Fruit fly (Drosophila melanogaster) whole organism, pupa: ENCODE results near the gene Hsp60D.

Source experiments
- CG10348 ChIP-seq: fragments of 200-800 bp; sonication (Bioruptor generic); IDR thresholded peaks from 2 replicates; pipeline ENCODE4 v1.3.6; 2022; ENCODE audit warnings: missing biosample characterization, missing genetic modification characterization
- CG12605 ChIP-seq: fragments of 200-800 bp; sonication (Bioruptor generic); IDR thresholded peaks from 2 replicates; pipeline ENCODE4 v1.3.6; 2022; ENCODE audit warnings: missing biosample characterization, missing genetic modification characterization
- CG13204 ChIP-seq: fragments of 200-800 bp; sonication (Bioruptor generic); optimal IDR thresholded peaks from 2 replicates; lab custom pipeline; 2018; ENCODE audit warnings: missing biosample characterization, mild to moderate bottlenecking, missing genetic modification characterization, moderate library complexity
- CG14655 ChIP-seq: fragments of 200-800 bp; sonication (Bioruptor generic); optimal IDR thresholded peaks from 3 replicates; lab custom pipeline; 2017; ENCODE audit warnings: mild to moderate bottlenecking, missing biosample characterization, missing genetic modification reagents, missing genetic modification characterization
- CG15710 ChIP-seq: fragments of 200-800 bp; sonication (Bioruptor generic); optimal IDR thresholded peaks from 2 replicates; lab custom pipeline; 2018; ENCODE audit warnings: missing biosample characterization, mild to moderate bottlenecking, missing genetic modification characterization, moderate library complexity
- CG17806 ChIP-seq: fragments of 200-800 bp; sonication (Bioruptor generic); optimal IDR thresholded peaks from 2 replicates; lab custom pipeline; 2018; ENCODE audit warnings: missing biosample characterization, mild to moderate bottlenecking, missing genetic modification characterization, moderate library complexity
- CG32121 ChIP-seq: fragments of 200-800 bp; sonication (Bioruptor generic); IDR thresholded peaks from 2 replicates; pipeline ENCODE4 v1.3.6; 2022; ENCODE audit warnings: missing biosample characterization, missing genetic modification characterization
- CG34367 ChIP-seq: fragments of 200-800 bp; sonication (Bioruptor generic); optimal IDR thresholded peaks from 2 replicates; lab custom pipeline; 2018; ENCODE audit warnings: missing biosample characterization, mild to moderate bottlenecking, missing genetic modification characterization
- CG4496 ChIP-seq: fragments of 200-800 bp; sonication (Bioruptor generic); IDR thresholded peaks from 3 replicates; pipeline ENCODE4 v1.3.6; 2022; ENCODE audit warnings: missing biosample characterization, missing genetic modification characterization
- CG8159 ChIP-seq: fragments of 200-800 bp; sonication (Bioruptor generic); optimal IDR thresholded peaks from 3 replicates; lab custom pipeline; 2018; ENCODE audit warnings: missing biosample characterization, mild to moderate bottlenecking, missing genetic modification characterization, moderate library complexity
- CG8301 ChIP-seq: fragments of 200-800 bp; sonication (Bioruptor generic); optimal IDR thresholded peaks from 2 replicates; lab custom pipeline; 2018; ENCODE audit warnings: missing biosample characterization, mild to moderate bottlenecking, missing genetic modification characterization
- CG9948 ChIP-seq: fragments of 200-800 bp; sonication (Bioruptor generic); optimal IDR thresholded peaks from 2 replicates; lab custom pipeline; 2018; ENCODE audit warnings: missing biosample characterization, mild to moderate bottlenecking, missing genetic modification characterization, moderate library complexity
- D1 ChIP-seq: fragments of 200-800 bp; sonication (Bioruptor generic); optimal IDR thresholded peaks from 2 replicates; lab custom pipeline; 2018; ENCODE audit warnings: missing biosample characterization, mild to moderate bottlenecking, missing genetic modification characterization, moderate library complexity
- EcR ChIP-seq: fragments of 200-800 bp; sonication (Bioruptor generic); optimal IDR thresholded peaks from 3 replicates; lab custom pipeline; 2019; ENCODE audit warnings: missing biosample characterization, missing genetic modification characterization, mild to moderate bottlenecking, moderate library complexity, missing genetic modification reagents
- Ets98B ChIP-seq: fragments of 200-800 bp; sonication (Bioruptor generic); IDR thresholded peaks from 2 replicates; pipeline ENCODE4 v1.3.6; 2022; ENCODE audit warnings: missing biosample characterization, missing genetic modification characterization
- Pif1A ChIP-seq: fragments of 200-800 bp; sonication (Bioruptor generic); optimal IDR thresholded peaks from 3 replicates; lab custom pipeline; 2016; ENCODE audit warnings: missing biosample characterization, missing genetic modification characterization
- Pif1B ChIP-seq: fragments of 200-800 bp; sonication (Bioruptor generic); optimal IDR thresholded peaks from 3 replicates; lab custom pipeline; 2016; ENCODE audit warnings: missing biosample characterization, missing genetic modification characterization
- Snoo ChIP-seq: fragments of 200-800 bp; sonication (Bioruptor generic); optimal IDR thresholded peaks from 3 replicates; lab custom pipeline; 2017; ENCODE audit warnings: missing biosample characterization, mild to moderate bottlenecking, missing genetic modification characterization, inconsistent platforms
- fd96Ca ChIP-seq: fragments of 200-800 bp; sonication (Bioruptor generic); IDR thresholded peaks from 3 replicates; pipeline ENCODE4 v1.3.6; 2022; ENCODE audit warnings: missing biosample characterization, missing genetic modification characterization
- gl ChIP-seq: fragments of 200-800 bp; sonication (Bioruptor generic); optimal IDR thresholded peaks from 2 replicates; lab custom pipeline; 2018; ENCODE audit warnings: missing biosample characterization, mild to moderate bottlenecking, missing genetic modification characterization
- rn ChIP-seq: fragments of 200-800 bp; sonication (Bioruptor generic); IDR thresholded peaks from 2 replicates; pipeline ENCODE4 v1.3.6; 2022; ENCODE audit warnings: missing biosample characterization, missing genetic modification characterization

The Hsp60D gene

DNA sequence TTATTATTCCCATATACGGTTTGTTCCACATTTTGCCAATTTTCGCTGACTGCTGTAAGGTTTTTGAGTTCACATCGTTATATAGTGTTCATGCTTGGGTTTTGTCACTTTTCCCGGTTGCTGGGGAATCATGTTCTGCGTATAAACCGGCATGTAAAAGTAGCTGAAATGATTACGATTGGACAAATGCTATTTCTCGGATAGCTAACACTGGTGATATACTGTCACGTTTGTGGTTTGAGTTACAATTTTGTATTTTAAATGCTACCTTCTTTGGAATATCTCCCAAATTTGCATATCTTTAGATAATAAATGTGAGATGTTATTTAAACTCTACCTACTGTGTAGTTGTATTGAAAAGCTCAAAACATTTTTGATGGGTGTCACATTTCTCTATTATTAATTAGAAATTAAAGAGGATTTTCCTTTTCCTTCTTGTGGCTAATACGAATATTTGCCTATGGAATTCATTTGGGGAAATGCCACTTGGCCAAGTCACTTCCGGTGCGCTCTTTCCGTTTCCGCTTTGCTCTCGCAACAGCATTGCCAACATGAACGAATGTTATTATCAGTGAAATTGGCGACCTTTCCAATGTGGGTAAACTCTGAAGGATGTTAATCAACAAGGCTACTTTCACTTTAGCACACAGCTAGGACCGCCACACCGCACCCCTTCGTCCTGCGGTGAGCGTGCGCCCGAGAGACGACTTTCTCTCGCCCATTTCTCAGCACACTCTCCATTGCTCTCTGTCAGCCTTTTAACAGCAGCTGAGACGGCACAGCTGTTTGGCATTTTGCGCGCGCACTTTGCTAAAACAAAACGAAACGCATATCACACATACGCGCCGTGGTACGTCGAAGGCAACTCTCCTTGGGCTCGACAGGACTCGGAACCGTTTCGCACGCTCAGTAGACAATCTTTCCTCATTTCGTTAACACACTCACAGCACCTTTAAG is 34.5 kb downstream of the Hsp60D start, which contains the start of the genes CG16956, CG42784 and CG43850:
Gene CG16956, minus strand, starts transcription at position 51 of the 957 bp plus-strand sequence.
Gene CG42784, plus strand, starts transcription at position 907 of the 957 bp plus-strand sequence.
Gene CG43850, plus strand, starts transcription at position 907 of the 957 bp plus-strand sequence.
- TF ChIP-seq rn (GFP tag; lab: Robert Waterston, UW) (no peak), CG13204 (GFP tag; lab: Kevin White, UChicago) (no peak), CG10348 (GFP tag; lab: Robert Waterston, UW) (no peak), Ets98B (GFP tag; lab: Robert Waterston, UW) (no peak), CG8301 (tag; lab: Kevin White, UChicago) (no peak), CG17806 (tag; lab: Kevin White, UChicago) (no peak), fd96Ca (GFP tag; lab: Robert Waterston, UW) (no peak), D1 (tag; lab: Kevin White, UChicago) (no peak), CG15710 (no peak), Pif1B (GFP tag; lab: Kevin White, UChicago) (no peak), CG14655 (peak; percentile 10), CG8159 (tag; lab: Kevin White, UChicago) (no peak), Snoo (tag; lab: Kevin White, UChicago) (no peak), CG12605 (GFP tag; lab: Robert Waterston, UW) (0 out of 2 replicates have a peak, but pooled peaks have one; percentile 12), CG9948 (no peak), CG34367 (tag; lab: Kevin White, UChicago) (no peak), CG4496 (GFP tag; lab: Robert Waterston, UW) (0 out of 3 replicates have a peak, but pooled peaks have one; percentile 13), gl (no peak), CG32121 (GFP tag; lab: Robert Waterston, UW) (no peak), EcR (GFP tag; lab: Kevin White, UChicago) (no peak), Pif1A (GFP tag; lab: Kevin White, UChicago) (peak; percentile 28)

DNA sequence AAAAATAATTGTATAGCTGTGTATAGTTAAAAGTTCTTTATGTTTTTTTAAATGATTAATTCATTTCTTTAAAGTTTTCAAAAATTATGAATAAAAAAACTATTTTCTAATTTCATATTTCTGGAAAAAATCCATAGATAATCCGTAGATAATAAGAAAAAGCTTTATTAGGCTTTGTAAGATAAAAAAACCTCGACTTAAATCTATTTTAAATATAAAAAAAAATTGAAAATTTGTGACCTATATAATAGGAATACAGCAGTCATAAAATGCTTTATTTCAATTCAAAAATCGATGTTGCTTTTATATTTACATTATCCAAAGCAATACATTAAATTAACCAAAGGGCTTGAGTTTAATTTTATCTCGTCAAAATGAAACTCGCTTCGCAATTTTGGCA is 37.1 kb downstream of the Hsp60D start, which contains the start of gene Flad2:
Gene Flad2, plus strand, starts transcription at position 301 of the 400 bp plus-strand sequence.
- TF ChIP-seq CG32121 (GFP tag; lab: Robert Waterston, UW) (no peak), Snoo (tag; lab: Kevin White, UChicago) (no peak), gl (no peak), CG14655 (no peak), CG34367 (tag; lab: Kevin White, UChicago) (no peak), Pif1A (GFP tag; lab: Kevin White, UChicago) (no peak), Pif1B (GFP tag; lab: Kevin White, UChicago) (no peak), D1 (tag; lab: Kevin White, UChicago) (no peak), CG12605 (GFP tag; lab: Robert Waterston, UW) (no peak), CG4496 (GFP tag; lab: Robert Waterston, UW) (no peak), rn (GFP tag; lab: Robert Waterston, UW) (no peak), CG8301 (tag; lab: Kevin White, UChicago) (no peak), Ets98B (GFP tag; lab: Robert Waterston, UW) (no peak)

DNA sequence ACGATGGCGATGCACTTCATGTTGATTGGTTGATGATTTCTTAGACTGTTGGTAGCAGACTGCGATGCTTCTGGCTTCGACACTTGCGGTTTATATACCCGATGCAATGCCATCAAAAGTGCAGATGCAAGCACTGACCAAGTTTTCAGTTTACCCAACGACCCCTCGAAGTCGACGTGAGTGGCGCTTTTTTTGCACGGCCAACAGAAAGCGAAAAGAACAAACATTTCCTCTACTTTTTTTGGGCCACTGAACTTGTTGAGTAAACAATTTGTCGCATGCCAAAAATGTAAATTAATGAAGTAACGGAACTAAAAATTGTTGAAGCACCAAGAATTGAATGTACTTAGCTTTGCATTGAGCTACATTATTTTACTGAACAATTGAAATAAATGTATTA is 37.7 kb downstream of the Hsp60D start, which contains the start of gene Vm34Ca:
Gene Vm34Ca, minus strand, starts transcription at position 66 of the 400 bp plus-strand sequence.
- no peak for TF ChIP-seq CG9948
- no peak for TF ChIP-seq CG34367 (tag; lab: Kevin White, UChicago)
- TF ChIP-seq CG8301 (tag; lab: Kevin White, UChicago): no peak
- TF ChIP-seq CG32121 (GFP tag; lab: Robert Waterston, UW): no peak
- no peak for TF ChIP-seq Ets98B (GFP tag; lab: Robert Waterston, UW)
- TF ChIP-seq CG4496 (GFP tag; lab: Robert Waterston, UW): no peak
- no peak for TF ChIP-seq CG12605 (GFP tag; lab: Robert Waterston, UW)
- TF ChIP-seq CG15710: no peak
- TF ChIP-seq D1 (tag; lab: Kevin White, UChicago): no peak
- no peak for TF ChIP-seq CG10348 (GFP tag; lab: Robert Waterston, UW)
- no peak for TF ChIP-seq Pif1A (GFP tag; lab: Kevin White, UChicago)
- TF ChIP-seq rn (GFP tag; lab: Robert Waterston, UW): no peak

DNA sequence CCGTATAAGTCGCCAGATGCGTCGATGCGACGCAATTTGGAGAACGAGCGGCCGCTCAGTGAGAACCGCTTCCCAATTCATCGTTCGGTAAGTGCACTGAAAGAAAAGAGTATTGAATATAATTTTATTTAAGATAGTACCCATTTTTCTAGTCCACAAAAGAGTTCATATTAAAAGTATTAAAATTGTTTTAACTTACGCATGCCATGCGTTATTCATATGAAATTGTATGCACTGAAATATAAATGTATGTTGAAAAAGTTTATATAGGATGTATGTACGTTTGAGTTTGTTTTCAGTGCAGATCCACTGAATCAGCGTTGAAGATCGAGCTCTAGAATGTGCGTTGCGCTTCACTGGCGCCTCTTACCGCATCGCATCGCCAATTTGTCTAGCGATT is 49.7 kb downstream of the Hsp60D start:
- TF ChIP-seq CG13204 (GFP tag; lab: Kevin White, UChicago): no peak
- no peak for TF ChIP-seq Snoo (tag; lab: Kevin White, UChicago)
- no peak for TF ChIP-seq CG17806 (tag; lab: Kevin White, UChicago)
- 0 out of 2 replicates have a peak, but pooled peaks have one; percentile 26 for TF ChIP-seq CG32121 (GFP tag; lab: Robert Waterston, UW)
- no peak for TF ChIP-seq CG8159 (tag; lab: Kevin White, UChicago)
- no peak for TF ChIP-seq EcR (GFP tag; lab: Kevin White, UChicago)
- peak; percentile 27 for TF ChIP-seq Pif1A (GFP tag; lab: Kevin White, UChicago)
- 0 out of 3 replicates have a peak, but pooled peaks have one; percentile 29 for TF ChIP-seq CG4496 (GFP tag; lab: Robert Waterston, UW)
- no peak for TF ChIP-seq fd96Ca (GFP tag; lab: Robert Waterston, UW)
- peak; percentile 2 for TF ChIP-seq CG9948
- TF ChIP-seq CG12605 (GFP tag; lab: Robert Waterston, UW): no peak
- TF ChIP-seq Pif1B (GFP tag; lab: Kevin White, UChicago): no peak
- TF ChIP-seq CG15710: no peak
- no peak for TF ChIP-seq Ets98B (GFP tag; lab: Robert Waterston, UW)
- no peak for TF ChIP-seq rn (GFP tag; lab: Robert Waterston, UW)
- no peak for TF ChIP-seq CG10348 (GFP tag; lab: Robert Waterston, UW)
- TF ChIP-seq CG8301 (tag; lab: Kevin White, UChicago): peak; percentile 35
- no peak for TF ChIP-seq CG34367 (tag; lab: Kevin White, UChicago)
- no peak for TF ChIP-seq D1 (tag; lab: Kevin White, UChicago)
- peak; percentile 41 for TF ChIP-seq CG14655
- TF ChIP-seq gl: no peak
- TF ChIP-seq, all 21 proteins: peak for 6
